Worm (Caenorhabditis elegans): ENCODE results near the gene D2023.3.

D2023.3 gene

ce11 chrV:11829282-11829681, 17.5 kb upstream of the D2023.3 start, which contains the start of gene col-158:
Gene col-158 (plus strand): TSS chrV:11829582.
- TF ChIP-seq nhr-11 (tag; optimal IDR thresholded peaks at IDR 0.05): no peak
- no peak for TF ChIP-seq nhr-28 (tag; optimal IDR thresholded peaks at IDR 0.05)
- no peak for TF ChIP-seq ceh-16 (tag; optimal IDR thresholded peaks at IDR 0.05)
- TF ChIP-seq nfya-1 (tag; optimal IDR thresholded peaks at IDR 0.05; ENCODE audit: insufficient read depth): no peak

- TF ChIP-seq nfya-1 (tag; optimal IDR thresholded peaks at IDR 0.05; ENCODE audit: insufficient read depth) (peak; percentile 37), ZK546.5 (tag; optimal IDR thresholded peaks at IDR 0.05) (no peak), nhr-23 (tag; optimal IDR thresholded peaks at IDR 0.05) (peak; percentile 3)
Observed at ce11 chrV:11826967-11827366, 15.1 kb upstream of the D2023.3 start, which contains the start of the genes mpst-1 and D2023.6. Gene mpst-1 (minus strand): TSS chrV:11827067. Gene D2023.6 (plus strand): TSS chrV:11827354.

- TF ChIP-seq elt-2 (tag; optimal IDR thresholded peaks at IDR 0.05) (peak; percentile 51), nhr-67 (tag; optimal IDR thresholded peaks at IDR 0.05) (no peak), ztf-4 (tag; optimal IDR thresholded peaks at IDR 0.05) (no peak)
Observed at ce11 chrV:11825662-11826061, 13.8 kb upstream of the D2023.3 start, which contains the start of gene D2023.4. Gene D2023.4 (minus strand): TSS chrV:11825762.

ce11 chrV:11823978-11824377, 12.2 kb upstream of the D2023.3 start:
- no peak for TF ChIP-seq sea-2 (GFP tag; optimal IDR thresholded peaks at IDR 0.05)
- TF ChIP-seq eor-1 (tag; optimal IDR thresholded peaks at IDR 0.05): peak in 1 of 2 experiments; percentile 9
- peak; percentile 17 for TF ChIP-seq ztf-4 (tag; optimal IDR thresholded peaks at IDR 0.05)
- peak; percentile 67 for TF ChIP-seq nhr-11 (tag; optimal IDR thresholded peaks at IDR 0.05)
- peak; percentile 94 for TF ChIP-seq elt-2 (tag; optimal IDR thresholded peaks at IDR 0.05)
- TF ChIP-seq unc-39 (tag; optimal IDR thresholded peaks at IDR 0.05): no peak
- peak in 1 of 3 experiments; percentile 19 for TF ChIP-seq elt-3 (tag; optimal IDR thresholded peaks at IDR 0.05)
- peak; percentile 97 for TF ChIP-seq pqm-1 (tag; optimal IDR thresholded peaks at IDR 0.05)
- TF ChIP-seq fos-1 (tag; optimal IDR thresholded peaks at IDR 0.05): no peak
- peak; percentile 40 for TF ChIP-seq lin-15B (tag; optimal IDR thresholded peaks at IDR 0.05)
- TF ChIP-seq ceh-28 (tag; optimal IDR thresholded peaks at IDR 0.05): no peak
- TF ChIP-seq hmg-11 (tag; optimal IDR thresholded peaks at IDR 0.05): no peak
- no peak for TF ChIP-seq nhr-77 (tag; optimal IDR thresholded peaks at IDR 0.05)
- peak; percentile 84 for TF ChIP-seq pha-4 (tag; optimal IDR thresholded peaks at IDR 0.05)
- no peak for TF ChIP-seq fkh-2 (tag; optimal IDR thresholded peaks at IDR 0.05)
- TF ChIP-seq ceh-16 (tag; optimal IDR thresholded peaks at IDR 0.05): no peak
- peak; percentile 12 for TF ChIP-seq snpc-4 (tag; optimal IDR thresholded peaks at IDR 0.05)
- TF ChIP-seq skn-1 (tag; optimal IDR thresholded peaks at IDR 0.05): no peak
- TF ChIP-seq nhr-237 (tag; optimal IDR thresholded peaks at IDR 0.05): no peak
- peak; percentile 75 for TF ChIP-seq nhr-43 (tag; optimal IDR thresholded peaks at IDR 0.05; ENCODE audit: poor library complexity, severe bottlenecking)
- TF ChIP-seq elt-1 (tag; optimal IDR thresholded peaks at IDR 0.05): peak; percentile 87
- peak; percentile 54 for TF ChIP-seq unc-62 (GFP tag; optimal IDR thresholded peaks at IDR 0.05)
- TF ChIP-seq ceh-82 (tag; optimal IDR thresholded peaks at IDR 0.05): no peak
- TF ChIP-seq tbx-2 (tag; optimal IDR thresholded peaks at IDR 0.05): no peak
- TF ChIP-seq mdl-1 (tag; optimal IDR thresholded peaks at IDR 0.05): no peak
- no peak for TF ChIP-seq egl-27 (tag; optimal IDR thresholded peaks at IDR 0.05)
- no peak for TF ChIP-seq nhr-67 (tag; optimal IDR thresholded peaks at IDR 0.05)
- no peak for TF ChIP-seq ZK546.5 (tag; optimal IDR thresholded peaks at IDR 0.05)
- TF ChIP-seq lin-39 (tag; optimal IDR thresholded peaks at IDR 0.05): peak; percentile 77
- TF ChIP-seq ama-1 (optimal IDR thresholded peaks at IDR 0.05): peak; percentile 83
- TF ChIP-seq fkh-10 (GFP tag; optimal IDR thresholded peaks at IDR 0.05): no peak
- TF ChIP-seq aly-2 (tag; optimal IDR thresholded peaks at IDR 0.05): no peak
- TF ChIP-seq R02D3.7 (tag; optimal IDR thresholded peaks at IDR 0.05): peak; percentile 25
- peak; percentile 78 for TF ChIP-seq nhr-25 (tag; optimal IDR thresholded peaks at IDR 0.05)
- TF ChIP-seq lsy-12 (tag; optimal IDR thresholded peaks at IDR 0.05): peak; percentile 65
- no peak for TF ChIP-seq egl-5 (tag; optimal IDR thresholded peaks at IDR 0.05)
- peak; percentile 69 for TF ChIP-seq jun-1 (tag; optimal IDR thresholded peaks at IDR 0.05)
- no peak for TF ChIP-seq zag-1 (tag; optimal IDR thresholded peaks at IDR 0.05)
- TF ChIP-seq ztf-11 (tag; optimal IDR thresholded peaks at IDR 0.05): no peak
- TF ChIP-seq daf-12 (tag; optimal IDR thresholded peaks at IDR 0.05): no peak
- TF ChIP-seq nfya-1 (tag; optimal IDR thresholded peaks at IDR 0.05; ENCODE audit: insufficient read depth): peak; percentile 85
- no peak for TF ChIP-seq ceh-9 (tag; optimal IDR thresholded peaks at IDR 0.05)
- no peak for TF ChIP-seq nhr-76 (tag; optimal IDR thresholded peaks at IDR 0.05)
- no peak for TF ChIP-seq nhr-28 (tag; optimal IDR thresholded peaks at IDR 0.05)
- peak; percentile 75 for TF ChIP-seq nhr-23 (tag; optimal IDR thresholded peaks at IDR 0.05)
- no peak for TF ChIP-seq nhr-12 (tag; optimal IDR thresholded peaks at IDR 0.05)
- peak; percentile 9 for TF ChIP-seq mml-1 (tag; optimal IDR thresholded peaks at IDR 0.05)
